Worm (Caenorhabditis elegans) whole organism, late embryonic: ENCODE data around the gene srz-58.

Source experiments
- nhr-11 ChIP-seq: fragments of 150-350 bp; optimal IDR thresholded peaks from 2 replicates; lab custom pipeline; 2014; ENCODE audit warnings: missing biosample characterization, missing genetic modification characterization
- tbx-2 ChIP-seq: sonication (generic microtip); optimal IDR thresholded peaks from 2 replicates; lab custom pipeline; 2016; ENCODE audit warnings: missing genetic modification characterization, missing compliant biosample characterization

DNA sequence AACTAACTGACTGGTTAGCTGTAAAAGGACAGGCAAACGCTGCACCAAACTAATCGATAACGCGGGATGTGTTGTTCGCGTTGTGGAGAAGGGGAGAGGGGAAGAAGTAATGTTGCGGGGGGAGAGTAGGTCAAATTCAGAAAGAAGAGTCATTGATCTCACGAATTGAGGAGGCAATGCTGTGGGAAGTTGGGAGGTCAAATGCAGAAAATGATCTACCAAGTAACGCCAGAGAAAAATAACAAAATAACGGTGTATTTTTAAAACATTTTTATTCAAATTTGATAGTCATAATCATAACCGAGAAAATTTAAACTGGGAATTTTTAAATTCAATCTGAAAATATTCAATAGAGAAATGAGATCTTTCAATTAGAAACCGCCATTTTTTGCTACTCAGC is 32.1 kb downstream of the srz-58 start, which contains the start of gene lsy-27:
- no peak for TF ChIP-seq tbx-2 (tag; lab: Kevin White, UChicago)
- no peak for TF ChIP-seq nhr-11 (tag; lab: Kevin White, UChicago)
